Fruit fly (Drosophila melanogaster) whole organism, embryonic: ENCODE results near the gene CG31650.

Experiments
- ATbp ChIP-seq: fragments of 200-800 bp; sonication (Bioruptor generic); optimal IDR thresholded peaks from 2 replicates; lab custom pipeline; 2017; ENCODE audit warnings: missing biosample characterization, mild to moderate bottlenecking, missing genetic modification characterization, missing genetic modification reagents
- CG10274 ChIP-seq: fragments of 200-800 bp; sonication (Bioruptor generic); optimal IDR thresholded peaks from 3 replicates; lab custom pipeline; 2017; ENCODE audit warnings: missing biosample characterization, mild to moderate bottlenecking, missing genetic modification characterization
- CG10431 ChIP-seq: fragments of 200-800 bp; sonication (Bioruptor generic); optimal IDR thresholded peaks from 3 replicates; lab custom pipeline; 2018; ENCODE audit warnings: missing biosample characterization, mild to moderate bottlenecking, missing genetic modification characterization
- CG10565 ChIP-seq: fragments of 200-800 bp; sonication (Bioruptor generic); optimal IDR thresholded peaks from 3 replicates; lab custom pipeline; 2016; ENCODE audit warnings: missing biosample characterization, mild to moderate bottlenecking, missing genetic modification characterization
- CG10979 ChIP-seq: fragments of 200-800 bp; sonication (Bioruptor generic); optimal IDR thresholded peaks from 2 replicates; lab custom pipeline; 2018; ENCODE audit warnings: missing biosample characterization, mild to moderate bottlenecking, missing genetic modification characterization, moderate library complexity
- CG13296 ChIP-seq: fragments of 200-800 bp; sonication (Bioruptor generic); optimal IDR thresholded peaks from 3 replicates; lab custom pipeline; 2018; ENCODE audit warnings: missing biosample characterization, mild to moderate bottlenecking, missing genetic modification characterization
- CG13424 ChIP-seq: fragments of 200-800 bp; sonication (Bioruptor generic); optimal IDR thresholded peaks from 2 replicates; lab custom pipeline; 2019; ENCODE audit warnings: missing biosample characterization, mild to moderate bottlenecking, missing genetic modification characterization, moderate library complexity
- CG13894 ChIP-seq: fragments of 200-800 bp; sonication (Bioruptor generic); optimal IDR thresholded peaks from 3 replicates; lab custom pipeline; 2018; ENCODE audit warnings: missing biosample characterization, mild to moderate bottlenecking, missing genetic modification characterization, moderate library complexity
- CG15073 ChIP-seq: fragments of 200-800 bp; sonication (Bioruptor generic); optimal IDR thresholded peaks from 2 replicates; lab custom pipeline; 2016; ENCODE audit warnings: missing biosample characterization, missing genetic modification characterization
- CG17361 ChIP-seq: fragments of 200-800 bp; sonication (Bioruptor generic); IDR thresholded peaks from 3 replicates; pipeline ENCODE4 v1.3.6; 2022; ENCODE audit warnings: missing biosample characterization, missing genetic modification characterization
- CG18011 ChIP-seq: fragments of 200-800 bp; sonication (Bioruptor generic); optimal IDR thresholded peaks from 2 replicates; lab custom pipeline; 2017; ENCODE audit warnings: missing biosample characterization, missing genetic modification characterization, mild to moderate bottlenecking, moderate library complexity, missing genotype
- CG31388 ChIP-seq: fragments of 200-800 bp; sonication (Bioruptor generic); optimal IDR thresholded peaks from 2 replicates; lab custom pipeline; 2016; ENCODE audit warnings: missing biosample characterization, missing genetic modification characterization
- CG32532 ChIP-seq: fragments of 200-800 bp; sonication (Bioruptor generic); IDR thresholded peaks from 2 replicates; pipeline ENCODE4 v1.3.6; 2022; ENCODE audit warnings: missing biosample characterization, missing genetic modification characterization
- CG4854 ChIP-seq: fragments of 200-800 bp; sonication (Bioruptor generic); optimal IDR thresholded peaks from 2 replicates; lab custom pipeline; 2016; ENCODE audit warnings: missing biosample characterization, missing genetic modification characterization, inconsistent platforms
- CG6254 ChIP-seq: fragments of 200-800 bp; sonication (Bioruptor generic); optimal IDR thresholded peaks from 3 replicates; lab custom pipeline; 2017; ENCODE audit warnings: mild to moderate bottlenecking, missing biosample characterization, missing genetic modification reagents, missing genetic modification characterization
- CG7987 ChIP-seq: fragments of 200-800 bp; sonication (Bioruptor generic); optimal IDR thresholded peaks from 2 replicates; lab custom pipeline; 2018; ENCODE audit warnings: missing biosample characterization, mild to moderate bottlenecking, missing genetic modification characterization, moderate library complexity
- CG8359 ChIP-seq: fragments of 200-800 bp; sonication (Bioruptor generic); optimal IDR thresholded peaks from 2 replicates; lab custom pipeline; 2017; ENCODE audit warnings: missing biosample characterization, mild to moderate bottlenecking, missing genetic modification characterization, borderline replicate concordance
- Camta ChIP-seq: fragments of 200-800 bp; sonication (Bioruptor generic); optimal IDR thresholded peaks from 2 replicates; lab custom pipeline; 2016; ENCODE audit warnings: missing biosample characterization, missing genetic modification characterization
- Doc2 ChIP-seq: fragments of 200-800 bp; sonication (Bioruptor generic); IDR thresholded peaks from 2 replicates; pipeline ENCODE4 v1.3.6; 2022; ENCODE audit warnings: missing biosample characterization, missing genetic modification characterization
- Drgx ChIP-seq: fragments of 200-800 bp; sonication (Bioruptor generic); IDR thresholded peaks from 2 replicates; pipeline ENCODE4 v1.3.6; 2022; ENCODE audit warnings: missing biosample characterization, missing genetic modification characterization
- E2f2 ChIP-seq: fragments of 200-800 bp; sonication (Bioruptor generic); IDR thresholded peaks from 2 replicates; pipeline ENCODE4 v1.3.6; 2022; ENCODE audit warnings: missing biosample characterization, missing genetic modification characterization
- HmgD ChIP-seq: fragments of 200-800 bp; sonication (Bioruptor generic); optimal IDR thresholded peaks from 3 replicates; lab custom pipeline; 2016; ENCODE audit warnings: missing biosample characterization, missing genetic modification characterization
- Hr51 ChIP-seq, 2 experiments: fragments of 200-800 bp; sonication (Bioruptor generic); optimal IDR thresholded peaks; 2 replicates in 1 of 2; 3 replicates in 1 of 2; lab custom pipeline; 2016 to 2018; ENCODE audit warnings: missing biosample characterization in 2 of 2, missing genetic modification characterization in 2 of 2, mild to moderate bottlenecking in 1 of 2, moderate library complexity in 1 of 2
- Hr78 ChIP-seq, 2 experiments: fragments of 200-800 bp in 1 of 2; fragments of >200 bp in 1 of 2; sonication (Bioruptor generic) in 1 of 2; optimal IDR thresholded peaks; 2 replicates each; lab custom pipeline; 2017 to 2019; ENCODE audit warnings: missing biosample characterization in 2 of 2, missing genetic modification characterization in 2 of 2, mild to moderate bottlenecking in 1 of 2, moderate library complexity in 1 of 2
- NC2β ChIP-seq: fragments of 200-800 bp; sonication (Bioruptor generic); optimal IDR thresholded peaks from 2 replicates; lab custom pipeline; 2016; ENCODE audit warnings: missing biosample characterization, missing genetic modification characterization
- Pdp1 ChIP-seq, 2 experiments: fragments of 200-800 bp; sonication (Bioruptor generic); optimal IDR thresholded peaks; 3 replicates each; lab custom pipeline; 2016; ENCODE audit warnings: missing biosample characterization in 2 of 2, missing genetic modification characterization in 2 of 2, mild to moderate bottlenecking in 1 of 2, moderate library complexity in 1 of 2
- Ravus ChIP-seq: fragments of 200-800 bp; sonication (Bioruptor generic); IDR thresholded peaks from 2 replicates; pipeline ENCODE4 v1.3.6; 2022; ENCODE audit warnings: missing biosample characterization, missing genetic modification characterization
- Side ChIP-seq: fragments of 200-800 bp; sonication (Bioruptor generic); optimal IDR thresholded peaks from 2 replicates; lab custom pipeline; 2016; ENCODE audit warnings: missing biosample characterization, missing genetic modification characterization
- Usf ChIP-seq: fragments of 200-800 bp; sonication (Bioruptor generic); optimal IDR thresholded peaks from 2 replicates; lab custom pipeline; 2017; ENCODE audit warnings: missing genotype, missing biosample characterization, missing genetic modification characterization
- Xbp1 ChIP-seq: fragments of 200-800 bp; sonication (Bioruptor generic); optimal IDR thresholded peaks from 3 replicates; lab custom pipeline; 2016; ENCODE audit warnings: missing biosample characterization, mild to moderate bottlenecking, missing genetic modification characterization
- ase ChIP-seq: fragments of 200-800 bp; sonication (Bioruptor generic); IDR thresholded peaks from 3 replicates; pipeline ENCODE4 v1.3.6; 2022; ENCODE audit warnings: missing biosample characterization, missing genetic modification characterization
- bab2 ChIP-seq: fragments of 200-800 bp; sonication (Bioruptor generic); optimal IDR thresholded peaks from 2 replicates; lab custom pipeline; 2016; ENCODE audit warnings: missing biosample characterization, missing genetic modification characterization
- bbx ChIP-seq: fragments of 200-800 bp; sonication (Bioruptor generic); IDR thresholded peaks from 2 replicates; pipeline ENCODE4 v1.3.6; 2022; ENCODE audit warnings: missing biosample characterization, missing genetic modification characterization; ENCODE audit not compliant: partially characterized antibody
- bcd ChIP-seq: fragments of 200-800 bp; sonication (Bioruptor generic); optimal IDR thresholded peaks from 2 replicates; lab custom pipeline; 2017; ENCODE audit warnings: missing biosample characterization, mild to moderate bottlenecking, missing genetic modification characterization
- cad ChIP-seq: fragments of >200 bp; optimal IDR thresholded peaks from 2 replicates; lab custom pipeline; 2017; ENCODE audit warnings: missing biosample characterization, missing genetic modification characterization
- crol ChIP-seq: fragments of 200-800 bp; sonication (Bioruptor generic); IDR thresholded peaks from 2 replicates; pipeline ENCODE4 v1.3.6; 2022; ENCODE audit warnings: missing biosample characterization, missing genetic modification characterization
- da ChIP-seq: fragments of 200-800 bp; sonication (Bioruptor generic); optimal IDR thresholded peaks from 2 replicates; lab custom pipeline; 2016; ENCODE audit warnings: missing biosample characterization, missing genetic modification characterization
- fd3F ChIP-seq: fragments of 200-800 bp; sonication (Bioruptor generic); optimal IDR thresholded peaks from 2 replicates; lab custom pipeline; 2018; ENCODE audit warnings: missing biosample characterization, mild to moderate bottlenecking, missing genetic modification characterization, moderate library complexity
- inv ChIP-seq: fragments of 200-800 bp; sonication (Bioruptor generic); IDR thresholded peaks from 2 replicates; pipeline ENCODE4 v1.3.6; 2022; ENCODE audit warnings: missing biosample characterization, missing genetic modification characterization; ENCODE audit not compliant: partially characterized antibody
- kni ChIP-seq: fragments of 200-800 bp; sonication (Bioruptor generic); optimal IDR thresholded peaks from 3 replicates; lab custom pipeline; 2017; ENCODE audit warnings: mild to moderate bottlenecking, missing biosample characterization, missing genetic modification reagents, missing genetic modification characterization
- nmo ChIP-seq: fragments of 200-800 bp; sonication (Bioruptor generic); optimal IDR thresholded peaks from 2 replicates; lab custom pipeline; 2018; ENCODE audit warnings: missing biosample characterization, mild to moderate bottlenecking, missing genetic modification characterization, moderate library complexity
- p53 ChIP-seq: fragments of 200-800 bp; sonication (Bioruptor generic); optimal IDR thresholded peaks from 2 replicates; lab custom pipeline; 2016; ENCODE audit warnings: missing biosample characterization, missing genetic modification characterization
- pan ChIP-seq, 4 experiments: fragments of >200 bp in 3 of 4; fragments of 200-800 bp in 1 of 4; sonication (Bioruptor generic) in 1 of 4; optimal IDR thresholded peaks in 3 of 4; IDR thresholded peaks in 1 of 4; 2 replicates each; pipeline versions ENCODE4 v1.3.6 to Lab custom; 2017 to 2022; ENCODE audit warnings: missing biosample characterization in 2 of 4, missing genetic modification characterization in 2 of 4, mixed read lengths in 1 of 4
- pita ChIP-seq: fragments of 200-800 bp; sonication (Bioruptor generic); optimal IDR thresholded peaks from 2 replicates; lab custom pipeline; 2017; ENCODE audit warnings: missing biosample characterization, mild to moderate bottlenecking, missing genetic modification characterization
- pnt ChIP-seq: fragments of 200-800 bp; sonication (Bioruptor generic); optimal IDR thresholded peaks from 3 replicates; lab custom pipeline; 2016; ENCODE audit warnings: missing biosample characterization, missing genetic modification characterization
- pros ChIP-seq: fragments of 200-800 bp; sonication (Bioruptor generic); optimal IDR thresholded peaks from 3 replicates; lab custom pipeline; 2019; ENCODE audit warnings: missing biosample characterization, mild to moderate bottlenecking, missing genetic modification characterization, moderate library complexity
- sim ChIP-seq: fragments of 200-800 bp; sonication (Bioruptor generic); IDR thresholded peaks from 2 replicates; pipeline ENCODE4 v1.3.6; 2022; ENCODE audit warnings: missing biosample characterization, missing genetic modification characterization
- sug ChIP-seq: fragments of 200-800 bp; optimal IDR thresholded peaks from 2 replicates; lab custom pipeline; 2019; ENCODE audit warnings: missing biosample characterization, mild to moderate bottlenecking, missing genetic modification characterization, moderate library complexity
- ttk ChIP-seq: fragments of 200-800 bp; sonication (Bioruptor generic); IDR thresholded peaks from 2 replicates; pipeline ENCODE4 v2.1.2; 2022; ENCODE audit warnings: missing biosample characterization, missing genetic modification characterization
- wor ChIP-seq: fragments of 200-800 bp; sonication (Bioruptor generic); IDR thresholded peaks from 2 replicates; pipeline ENCODE4 v1.3.6; 2022; ENCODE audit warnings: missing biosample characterization, missing genetic modification characterization

CG31650 gene

DNA sequence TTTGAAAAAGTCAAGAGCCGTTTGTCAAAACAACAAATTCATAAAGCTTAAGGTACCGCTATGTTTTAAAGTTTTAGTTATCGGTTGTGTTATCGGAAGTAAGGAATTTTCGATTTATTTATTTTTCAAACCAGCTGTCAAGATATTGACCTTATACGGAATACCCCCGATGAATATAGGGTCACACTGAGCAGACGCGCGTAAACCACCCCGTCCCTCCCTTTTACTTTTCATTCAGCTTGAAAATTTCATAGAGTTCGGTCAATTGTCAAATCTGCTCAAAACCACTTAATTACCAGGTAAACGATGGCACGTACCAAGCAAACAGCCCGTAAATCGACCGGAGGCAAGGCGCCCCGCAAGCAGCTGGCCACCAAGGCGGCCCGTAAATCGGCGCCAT is 10.4 kb upstream of the CG31650 start, which contains the start of the genes CG14036 and His3.3A (continued):
- TF ChIP-seq fd3F, result no peak
- TF ChIP-seq CG15073 (GFP tag; lab: Kevin White, UChicago), result no peak
- TF ChIP-seq HmgD (GFP tag; lab: Kevin White, UChicago), result no peak
- TF ChIP-seq CG17361 (GFP tag; lab: Robert Waterston, UW), result peak; percentile 40; the same call in 1 of the 3 replicates
- no peak for TF ChIP-seq Doc2
- TF ChIP-seq sug (tag; lab: Kevin White, UChicago), result peak; percentile 43
- TF ChIP-seq wor (GFP tag; lab: Robert Waterston, UW), result no peak
- peak; percentile 42 for TF ChIP-seq CG10431 (GFP tag; lab: Kevin White, UChicago)
- TF ChIP-seq CG32532, result no peak
- peak in 1 of 2 experiments; percentile 22 for TF ChIP-seq Hr51 (GFP tag; optimal IDR thresholded peaks at IDR 0.05; lab: Kevin White, UChicago)
- TF ChIP-seq Ravus (GFP tag; lab: Robert Waterston, UW), result no peak
- TF ChIP-seq bcd (GFP tag; lab: Kevin White, UChicago), result no peak
- TF ChIP-seq CG7987, result peak; percentile 27
- TF ChIP-seq sim (GFP tag; lab: Robert Waterston, UW), result no peak
- peak; percentile 91 for TF ChIP-seq E2f2 (GFP tag; lab: Robert Waterston, UW)
- no peak for TF ChIP-seq Hr78 (GFP tag; optimal IDR thresholded peaks at IDR 0.05; lab: Kevin White, UChicago)
- TF ChIP-seq pros (GFP tag; lab: Kevin White, UChicago), result no peak
- TF ChIP-seq CG13424 (tag; lab: Kevin White, UChicago), result peak; percentile 43
- no peak for TF ChIP-seq CG10565 (GFP tag; lab: Kevin White, UChicago)
- TF ChIP-seq Pdp1 (GFP tag; optimal IDR thresholded peaks at IDR 0.05; lab: Kevin White, UChicago), result no peak
- TF ChIP-seq p53, result no peak
- no peak for TF ChIP-seq CG6254 (GFP tag; lab: Kevin White, UChicago)
- no peak for TF ChIP-seq CG13296 (GFP tag; lab: Kevin White, UChicago)
- peak; percentile 41 for TF ChIP-seq CG13894 (tag; lab: Kevin White, UChicago)
- TF ChIP-seq CG10979 (tag; lab: Kevin White, UChicago), result no peak
- no peak for TF ChIP-seq Usf (GFP tag; lab: Kevin White, UChicago)
- TF ChIP-seq pita (GFP tag; lab: Kevin White, UChicago), result no peak
- TF ChIP-seq CG18011 (GFP tag; lab: Kevin White, UChicago), result no peak
- TF ChIP-seq pan (optimal IDR thresholded peaks at IDR 0.05; lab: Kevin White, UChicago), result no peak
- TF ChIP-seq pan (GFP tag; optimal IDR thresholded peaks at IDR 0.05 in 1 of 2, IDR thresholded peaks at IDR 0.05 in 1 of 2), result peak in 1 of 2 experiments; percentile 36
- TF ChIP-seq da (GFP tag; lab: Kevin White, UChicago), result no peak
- peak; percentile 43; the same call in 1 of the 2 replicates for TF ChIP-seq inv
- no peak for TF ChIP-seq cad (GFP tag; lab: Kevin White, UChicago)
- TF ChIP-seq CG4854 (GFP tag; lab: Kevin White, UChicago), result no peak
- peak; percentile 18 for TF ChIP-seq Xbp1 (GFP tag; lab: Kevin White, UChicago)
- TF ChIP-seq Drgx, result no peak
- TF ChIP-seq CG31388 (GFP tag; lab: Kevin White, UChicago), result no peak
- TF ChIP-seq crol (GFP tag; lab: Robert Waterston, UW), result peak; percentile 98
- no peak for TF ChIP-seq Camta (GFP tag; lab: Kevin White, UChicago)
- TF ChIP-seq ase (GFP tag; lab: Robert Waterston, UW), result no peak
- TF ChIP-seq pnt, result no peak
- peak; percentile 60 for TF ChIP-seq bbx (GFP tag; lab: Robert Waterston, UW)
- no peak for TF ChIP-seq ATbp (GFP tag; lab: Kevin White, UChicago)
- TF ChIP-seq CG10274 (GFP tag; lab: Kevin White, UChicago), result no peak
- TF ChIP-seq bab2 (GFP tag; lab: Kevin White, UChicago), result peak; percentile 6
- peak; percentile 4 for TF ChIP-seq NC2β (GFP tag; lab: Kevin White, UChicago)
- no peak for TF ChIP-seq Side (GFP tag; lab: Kevin White, UChicago)
- no peak for TF ChIP-seq CG8359 (GFP tag; lab: Kevin White, UChicago)
- peak; percentile 56 for TF ChIP-seq nmo
- no peak for TF ChIP-seq ttk (GFP tag; lab: Robert Waterston, UW)
- TF ChIP-seq kni (GFP tag; lab: Kevin White, UChicago), result no peak
